Worm (Caenorhabditis elegans) whole organism, L3 larva: Measurements from ENCODE around the gene sru-6.

Experiments used
- R02D3.7 ChIP-seq: fragments of 150-350 bp; optimal IDR thresholded peaks from 2 replicates; lab custom pipeline; 2014; ENCODE audit warnings: missing biosample characterization, missing genetic modification characterization
- ZK546.5 ChIP-seq: sonication (generic microtip); optimal IDR thresholded peaks from 2 replicates; lab custom pipeline; 2017; ENCODE audit warnings: missing biosample characterization, missing genetic modification characterization
- aly-2 ChIP-seq: fragments of 150-350 bp; optimal IDR thresholded peaks from 2 replicates; lab custom pipeline; 2014; ENCODE audit warnings: missing biosample characterization, missing genetic modification characterization
- ceh-16 ChIP-seq: sonication (generic microtip); optimal IDR thresholded peaks from 2 replicates; lab custom pipeline; 2017; ENCODE audit warnings: missing biosample characterization, missing genetic modification characterization
- ceh-28 ChIP-seq: fragments of 150-350 bp; optimal IDR thresholded peaks from 2 replicates; lab custom pipeline; 2014; ENCODE audit warnings: missing biosample characterization, missing genetic modification reagents, missing genetic modification characterization
- daf-12 ChIP-seq: fragments of 150-350 bp; optimal IDR thresholded peaks from 2 replicates; lab custom pipeline; 2014; ENCODE audit warnings: missing biosample characterization, missing genetic modification reagents, missing genetic modification characterization
- egl-27 ChIP-seq: sonication (generic microtip); optimal IDR thresholded peaks from 4 replicates; lab custom pipeline; 2017; ENCODE audit warnings: missing biosample characterization, missing genetic modification reagents, missing genetic modification characterization
- elt-2 ChIP-seq: sonication (generic microtip); optimal IDR thresholded peaks from 2 replicates; lab custom pipeline; 2016; ENCODE audit warnings: missing genetic modification reagents, mild to moderate bottlenecking, missing genetic modification characterization, missing compliant biosample characterization
- elt-3 ChIP-seq, 3 experiments: fragments of 150-350 bp in 1 of 3; sonication (generic microtip) in 2 of 3; optimal IDR thresholded peaks; 2 replicates in 2 of 3; 4 replicates in 1 of 3; lab custom pipeline; 2014 to 2017; ENCODE audit warnings: missing biosample characterization in 3 of 3, missing genetic modification characterization in 3 of 3
- eor-1 ChIP-seq, 2 experiments: fragments of 150-350 bp; optimal IDR thresholded peaks; 2 replicates each; lab custom pipeline; 2014 to 2018; ENCODE audit warnings: missing biosample characterization in 2 of 2, missing genetic modification characterization in 2 of 2
- fkh-2 ChIP-seq: fragments of 150-350 bp; optimal IDR thresholded peaks from 2 replicates; lab custom pipeline; 2014; ENCODE audit warnings: missing biosample characterization, missing genetic modification reagents, missing genetic modification characterization
- fos-1 ChIP-seq: fragments of 150-350 bp; optimal IDR thresholded peaks from 2 replicates; lab custom pipeline; 2014; ENCODE audit warnings: missing biosample characterization, missing genetic modification characterization
- jun-1 ChIP-seq: fragments of 150-350 bp; optimal IDR thresholded peaks from 2 replicates; lab custom pipeline; 2014; ENCODE audit warnings: missing biosample characterization, missing genetic modification reagents, missing genetic modification characterization
- lin-15B ChIP-seq: fragments of 150-350 bp; optimal IDR thresholded peaks from 2 replicates; lab custom pipeline; 2014; ENCODE audit warnings: missing biosample characterization, missing genetic modification characterization
- lin-39 ChIP-seq: fragments of 150-350 bp; optimal IDR thresholded peaks from 2 replicates; lab custom pipeline; 2018; ENCODE audit warnings: missing biosample characterization, missing genetic modification reagents, missing genetic modification characterization
- lsy-12 ChIP-seq: sonication (generic microtip); optimal IDR thresholded peaks from 2 replicates; lab custom pipeline; 2016; ENCODE audit warnings: mild to moderate bottlenecking, missing genetic modification characterization, missing compliant biosample characterization
- mdl-1 ChIP-seq: fragments of 150-350 bp; optimal IDR thresholded peaks from 2 replicates; lab custom pipeline; 2014; ENCODE audit warnings: missing biosample characterization, missing genetic modification characterization
- nfya-1 ChIP-seq: sonication (generic microtip); optimal IDR thresholded peaks from 2 replicates; lab custom pipeline; 2017; ENCODE audit warnings: missing genetic modification characterization, mild to moderate bottlenecking, missing compliant biosample characterization, antibody characterized with exemption, moderate library complexity; ENCODE audit not compliant: insufficient read depth
- nhr-11 ChIP-seq: fragments of 150-350 bp; optimal IDR thresholded peaks from 2 replicates; lab custom pipeline; 2014; ENCODE audit warnings: missing biosample characterization, missing genetic modification characterization
- nhr-12 ChIP-seq: fragments of 150-350 bp; optimal IDR thresholded peaks from 2 replicates; lab custom pipeline; 2014; ENCODE audit warnings: missing biosample characterization, missing genetic modification characterization
- nhr-237 ChIP-seq: fragments of 150-350 bp; optimal IDR thresholded peaks from 2 replicates; lab custom pipeline; 2014; ENCODE audit warnings: missing biosample characterization, missing genetic modification characterization
- nhr-25 ChIP-seq: sonication (generic microtip); optimal IDR thresholded peaks from 2 replicates; lab custom pipeline; 2017; ENCODE audit warnings: missing biosample characterization, missing genetic modification characterization
- nhr-28 ChIP-seq: fragments of 150-350 bp; optimal IDR thresholded peaks from 2 replicates; lab custom pipeline; 2014; ENCODE audit warnings: missing biosample characterization, missing genetic modification characterization
- nhr-43 ChIP-seq: sonication (generic microtip); optimal IDR thresholded peaks from 2 replicates; lab custom pipeline; 2016; ENCODE audit warnings: mild to moderate bottlenecking, missing genetic modification characterization, missing compliant biosample characterization; ENCODE audit not compliant: poor library complexity, severe bottlenecking
- nhr-67 ChIP-seq: fragments of 150-350 bp; optimal IDR thresholded peaks from 2 replicates; lab custom pipeline; 2014; ENCODE audit warnings: missing biosample characterization, missing genetic modification characterization
- nhr-76 ChIP-seq: fragments of 150-350 bp; sonication (generic microtip); optimal IDR thresholded peaks from 5 replicates; lab custom pipeline; 2014; ENCODE audit warnings: missing biosample characterization, missing genetic modification characterization
- nhr-77 ChIP-seq: fragments of 150-350 bp; optimal IDR thresholded peaks from 2 replicates; lab custom pipeline; 2014; ENCODE audit warnings: missing biosample characterization, missing genetic modification characterization
- pha-4 ChIP-seq: fragments of 150-350 bp; optimal IDR thresholded peaks from 2 replicates; lab custom pipeline; 2014; ENCODE audit warnings: missing biosample characterization, missing genetic modification reagents, missing genetic modification characterization
- pqm-1 ChIP-seq: fragments of 150-350 bp; optimal IDR thresholded peaks from 2 replicates; lab custom pipeline; 2017; ENCODE audit warnings: missing biosample characterization, missing genetic modification characterization, inconsistent platforms
- sea-2 ChIP-seq: fragments of 150-350 bp; sonication (generic microtip); optimal IDR thresholded peaks from 4 replicates; lab custom pipeline; 2014; ENCODE audit warnings: missing biosample characterization, missing genetic modification reagents, missing genetic modification characterization
- skn-1 ChIP-seq: fragments of 150-350 bp; optimal IDR thresholded peaks from 2 replicates; lab custom pipeline; 2014; ENCODE audit warnings: missing biosample characterization, missing genetic modification characterization
- snpc-4 ChIP-seq: fragments of 150-350 bp; optimal IDR thresholded peaks from 2 replicates; lab custom pipeline; 2014; ENCODE audit warnings: missing biosample characterization, missing genetic modification characterization
- unc-39 ChIP-seq: sonication (generic microtip); optimal IDR thresholded peaks from 4 replicates; lab custom pipeline; 2017; ENCODE audit warnings: missing biosample characterization, missing genetic modification characterization
- unc-62 ChIP-seq: fragments of 150-350 bp; sonication (generic microtip); optimal IDR thresholded peaks from 4 replicates; lab custom pipeline; 2014; ENCODE audit warnings: missing biosample characterization, missing genetic modification reagents, missing genetic modification characterization
- zag-1 ChIP-seq: fragments of 150-350 bp; optimal IDR thresholded peaks from 2 replicates; lab custom pipeline; 2014; ENCODE audit warnings: missing biosample characterization, missing genetic modification characterization
- ztf-11 ChIP-seq: fragments of 150-350 bp; optimal IDR thresholded peaks from 2 replicates; lab custom pipeline; 2014; ENCODE audit warnings: missing biosample characterization, missing genetic modification characterization
- ztf-4 ChIP-seq: fragments of 150-350 bp; optimal IDR thresholded peaks from 2 replicates; lab custom pipeline; 2014; ENCODE audit warnings: missing biosample characterization, missing genetic modification characterization

Gene sru-6

ce11 chrIV:9464345-9464783 lies 26.1 kb upstream of the sru-6 start:
- TF ChIP-seq nhr-25 (tag; lab: Kevin White, UChicago) = no peak
- TF ChIP-seq lin-15B (tag; lab: Kevin White, UChicago) = no peak
- no peak for TF ChIP-seq nhr-43 (tag; lab: Kevin White, UChicago)
- TF ChIP-seq daf-12 = no peak
- peak; percentile 81 for TF ChIP-seq snpc-4 (tag; lab: Kevin White, UChicago)
- no peak for TF ChIP-seq zag-1 (tag; lab: Kevin White, UChicago)
- TF ChIP-seq fkh-2 (tag; lab: Kevin White, UChicago) = no peak

- TF ChIP-seq nhr-76 (tag; lab: Kevin White, UChicago) (no peak), ztf-4 (tag; lab: Kevin White, UChicago) (no peak), pha-4 (tag; lab: Kevin White, UChicago) (no peak), skn-1 (no peak), nhr-77 (tag; lab: Kevin White, UChicago) (no peak), mdl-1 (tag; lab: Kevin White, UChicago) (no peak), ztf-11 (tag; lab: Kevin White, UChicago) (no peak), jun-1 (no peak), unc-62 (GFP tag; lab: Kevin White, UChicago) (no peak), elt-2 (tag; lab: Kevin White, UChicago) (no peak)
Measured at ce11 chrIV:9467418-9467817, 23.0 kb upstream of the sru-6 start, which contains the start of gene F38E11.6. TSS of gene F38E11.6 (minus strand) at chrIV:9467518.

- TF ChIP-seq fkh-2 (tag; lab: Kevin White, UChicago) (no peak), unc-39 (tag; lab: Kevin White, UChicago) (no peak), ceh-28 (tag; lab: Kevin White, UChicago) (no peak), ceh-16 (tag; lab: Kevin White, UChicago) (no peak), nhr-11 (tag; lab: Kevin White, UChicago) (no peak), ztf-11 (tag; lab: Kevin White, UChicago) (no peak), nhr-237 (tag; lab: Kevin White, UChicago) (no peak), nhr-77 (tag; lab: Kevin White, UChicago) (no peak), ZK546.5 (no peak), jun-1 (no peak), unc-62 (GFP tag; lab: Kevin White, UChicago) (no peak), fos-1 (tag; lab: Kevin White, UChicago) (no peak), nfya-1 (no peak), eor-1 (tag; optimal IDR thresholded peaks at IDR 0.05; lab: Kevin White, UChicago) (no peak), lsy-12 (tag; lab: Kevin White, UChicago) (no peak), nhr-67 (tag; lab: Kevin White, UChicago) (no peak), egl-27 (no peak)
Measured at ce11 chrIV:9469293-9469692, 21.1 kb upstream of the sru-6 start.

ce11 chrIV:9477135-9477928 lies 13.1 kb upstream of the sru-6 start, which contains the start of gene wrt-3:
TSS of gene wrt-3 (minus strand) at chrIV:9477456.
- TF ChIP-seq skn-1 (no peak), fkh-2 (tag; lab: Kevin White, UChicago) (no peak), sea-2 (GFP tag; lab: Kevin White, UChicago) (no peak), nhr-12 (tag; lab: Kevin White, UChicago) (no peak), elt-3 (tag; optimal IDR thresholded peaks at IDR 0.05; lab: Kevin White, UChicago) (peak in 1 of 3 experiments; percentile 68), jun-1 (peak; percentile 12), pqm-1 (tag; lab: Kevin White, UChicago) (peak; percentile 46), elt-2 (tag; lab: Kevin White, UChicago) (peak; percentile 46), R02D3.7 (tag; lab: Kevin White, UChicago) (peak; percentile 4), lsy-12 (tag; lab: Kevin White, UChicago) (peak; percentile 59), aly-2 (tag; lab: Kevin White, UChicago) (no peak), nhr-43 (tag; lab: Kevin White, UChicago) (peak; percentile 89), ceh-16 (tag; lab: Kevin White, UChicago) (no peak), nhr-237 (tag; lab: Kevin White, UChicago) (no peak), lin-39 (tag; lab: Kevin White, UChicago) (peak; percentile 65), nhr-25 (tag; lab: Kevin White, UChicago) (peak; percentile 33), nhr-28 (no peak), daf-12 (no peak)
- TF ChIP-seq, all 47 proteins: peak for 9
